Worm (Caenorhabditis elegans): Measurements from ENCODE around the gene F07C3.9.

ce11 chrV:9218655-9219389, 35.6 kb downstream of the F07C3.9 start:
- TF ChIP-seq ceh-82 (tag; optimal IDR thresholded peaks at IDR 0.05) = peak in 1 of 3 experiments; percentile 42
- peak; percentile 2 for TF ChIP-seq elt-2 (tag; optimal IDR thresholded peaks at IDR 0.05)
- TF ChIP-seq nhr-90 (tag; optimal IDR thresholded peaks at IDR 0.05; ENCODE audit: poor library complexity) = no peak
- TF ChIP-seq efl-1 (optimal IDR thresholded peaks at IDR 0.05) = no peak
- no peak for TF ChIP-seq efl-1 (GFP tag; optimal IDR thresholded peaks at IDR 0.05 in 1 of 2)
